Fruit fly (Drosophila melanogaster) whole organism, embryonic: ENCODE measurements around the gene pps.

Experiments
- Abd-B ChIP-seq: fragments of 200-800 bp; sonication (Bioruptor generic); optimal IDR thresholded peaks from 2 replicates; lab custom pipeline; 2018; ENCODE audit warnings: missing biosample characterization, mild to moderate bottlenecking, missing genetic modification characterization, moderate library complexity
- BEAF-32 ChIP-seq: fragments of 200-800 bp; sonication (Bioruptor generic); optimal IDR thresholded peaks from 3 replicates; lab custom pipeline; 2017; ENCODE audit warnings: missing biosample characterization, missing genetic modification characterization, mild to moderate bottlenecking, moderate library complexity, missing genetic modification reagents
- Bteb2 ChIP-seq: fragments of 200-800 bp; sonication (Bioruptor generic); optimal IDR thresholded peaks from 2 replicates; lab custom pipeline; 2016; ENCODE audit warnings: missing biosample characterization, missing genetic modification characterization
- CG12299 ChIP-seq: fragments of 200-800 bp; sonication (Bioruptor generic); optimal IDR thresholded peaks from 2 replicates; lab custom pipeline; 2018; ENCODE audit warnings: missing biosample characterization, mild to moderate bottlenecking, missing genetic modification characterization
- CG12391 ChIP-seq: fragments of 200-800 bp; sonication (Bioruptor generic); optimal IDR thresholded peaks from 3 replicates; lab custom pipeline; 2018; ENCODE audit warnings: missing biosample characterization, mild to moderate bottlenecking, missing genetic modification characterization, moderate library complexity
- CG12659 ChIP-seq: fragments of 200-800 bp; sonication (Bioruptor generic); optimal IDR thresholded peaks from 3 replicates; lab custom pipeline; 2017; ENCODE audit warnings: mild to moderate bottlenecking, missing biosample characterization, missing genetic modification reagents, missing genetic modification characterization
- CG13287 ChIP-seq: fragments of 200-800 bp; sonication (Bioruptor generic); IDR thresholded peaks from 2 replicates; pipeline ENCODE4 v1.3.6; 2022; ENCODE audit warnings: missing biosample characterization, missing genetic modification characterization; ENCODE audit not compliant: partially characterized antibody
- CG13624 ChIP-seq: fragments of 200-800 bp; sonication (Bioruptor generic); optimal IDR thresholded peaks from 2 replicates; lab custom pipeline; 2016; ENCODE audit warnings: missing biosample characterization, missing genetic modification characterization
- CG14014 ChIP-seq: fragments of 200-800 bp; sonication (Bioruptor generic); IDR thresholded peaks from 2 replicates; pipeline ENCODE4 v1.3.6; 2022; ENCODE audit warnings: missing biosample characterization, missing genetic modification characterization
- CG15479 ChIP-seq: fragments of 200-800 bp; sonication (Bioruptor generic); optimal IDR thresholded peaks from 3 replicates; lab custom pipeline; 2019; ENCODE audit warnings: missing biosample characterization, mild to moderate bottlenecking, missing genetic modification characterization, moderate library complexity
- CG15514 ChIP-seq: fragments of 200-800 bp; sonication (Bioruptor generic); optimal IDR thresholded peaks from 3 replicates; lab custom pipeline; 2017; ENCODE audit warnings: missing biosample characterization, missing genetic modification characterization, mild to moderate bottlenecking, moderate library complexity, missing genetic modification reagents
- CG15601 ChIP-seq: fragments of 200-800 bp; sonication (Bioruptor generic); optimal IDR thresholded peaks from 3 replicates; lab custom pipeline; 2019; ENCODE audit warnings: missing biosample characterization, mild to moderate bottlenecking, missing genetic modification characterization, moderate library complexity
- CG17829 ChIP-seq: fragments of 200-800 bp; optimal IDR thresholded peaks from 2 replicates; lab custom pipeline; 2019; ENCODE audit warnings: missing biosample characterization, mild to moderate bottlenecking, missing genetic modification characterization, moderate library complexity
- CG30020 ChIP-seq: fragments of 200-800 bp; optimal IDR thresholded peaks from 2 replicates; lab custom pipeline; 2019; ENCODE audit warnings: missing biosample characterization, mild to moderate bottlenecking, missing genetic modification characterization, moderate library complexity
- CG30403 ChIP-seq: fragments of 200-800 bp; sonication (Bioruptor generic); optimal IDR thresholded peaks from 3 replicates; lab custom pipeline; 2016; ENCODE audit warnings: missing biosample characterization, missing genetic modification characterization
- CG30431 ChIP-seq: fragments of 200-800 bp; sonication (Bioruptor generic); optimal IDR thresholded peaks from 2 replicates; lab custom pipeline; 2017; ENCODE audit warnings: missing biosample characterization, missing genetic modification characterization
- CG42726 ChIP-seq: fragments of 200-800 bp; sonication (Bioruptor generic); IDR thresholded peaks from 2 replicates; pipeline ENCODE4 v1.3.6; 2022; ENCODE audit warnings: missing biosample characterization, missing genetic modification characterization; ENCODE audit not compliant: partially characterized antibody
- CG4328 ChIP-seq: fragments of 200-800 bp; sonication (Bioruptor generic); optimal IDR thresholded peaks from 3 replicates; lab custom pipeline; 2017; ENCODE audit warnings: missing biosample characterization, missing genetic modification reagents, missing genetic modification characterization
- CG4617 ChIP-seq: fragments of 200-800 bp; sonication (Bioruptor generic); optimal IDR thresholded peaks from 3 replicates; lab custom pipeline; 2016; ENCODE audit warnings: missing biosample characterization, missing genetic modification characterization, borderline replicate concordance
- CG4854 ChIP-seq: fragments of 200-800 bp; sonication (Bioruptor generic); optimal IDR thresholded peaks from 2 replicates; lab custom pipeline; 2016; ENCODE audit warnings: missing biosample characterization, missing genetic modification characterization, inconsistent platforms
- CG6765 ChIP-seq: fragments of 200-800 bp; sonication (Bioruptor generic); optimal IDR thresholded peaks from 3 replicates; lab custom pipeline; 2017; ENCODE audit warnings: missing biosample characterization, mild to moderate bottlenecking, missing genetic modification characterization
- CG7987 ChIP-seq: fragments of 200-800 bp; sonication (Bioruptor generic); optimal IDR thresholded peaks from 2 replicates; lab custom pipeline; 2018; ENCODE audit warnings: missing biosample characterization, mild to moderate bottlenecking, missing genetic modification characterization, moderate library complexity
- CG9932 ChIP-seq: fragments of 200-800 bp; sonication (Bioruptor generic); IDR thresholded peaks from 2 replicates; pipeline ENCODE4 v1.3.6; 2022; ENCODE audit warnings: missing biosample characterization, missing genetic modification characterization
- Dbx ChIP-seq: fragments of 200-800 bp; sonication (Bioruptor generic); IDR thresholded peaks from 3 replicates; pipeline ENCODE4 v1.3.6; 2022; ENCODE audit warnings: missing biosample characterization, missing genetic modification characterization
- Dp ChIP-seq: fragments of 200-800 bp; sonication (Bioruptor generic); optimal IDR thresholded peaks from 2 replicates; lab custom pipeline; 2018; ENCODE audit warnings: missing biosample characterization, mild to moderate bottlenecking, missing genetic modification characterization, moderate library complexity
- MBD-R2 ChIP-seq: fragments of 200-800 bp; sonication (Bioruptor generic); IDR thresholded peaks from 2 replicates; pipeline ENCODE4 v1.3.6; 2022; ENCODE audit warnings: missing biosample characterization, missing genetic modification characterization
- MESR4 ChIP-seq: fragments of 200-800 bp; sonication (Bioruptor generic); optimal IDR thresholded peaks from 2 replicates; lab custom pipeline; 2018; ENCODE audit warnings: missing biosample characterization, mild to moderate bottlenecking, missing genetic modification characterization, moderate library complexity
- Med ChIP-seq: fragments of 200-800 bp; sonication (Bioruptor generic); peaks from one replicate; lab custom pipeline; 2016; ENCODE audit warnings: missing biosample characterization, missing genetic modification characterization, mild to moderate bottlenecking, inconsistent platforms, moderate library complexity
- Nf-YC ChIP-seq: fragments of 200-800 bp; optimal IDR thresholded peaks from 3 replicates; lab custom pipeline; 2019; ENCODE audit warnings: missing biosample characterization, mild to moderate bottlenecking, missing genetic modification characterization, moderate library complexity
- Poxn ChIP-seq: fragments of 200-800 bp; sonication (Bioruptor generic); IDR thresholded peaks from 2 replicates; pipeline ENCODE4 v1.3.6; 2022; ENCODE audit warnings: missing biosample characterization, missing genetic modification characterization
- Sox102F ChIP-seq: fragments of 200-800 bp; sonication (Bioruptor generic); optimal IDR thresholded peaks from 2 replicates; lab custom pipeline; 2018; ENCODE audit warnings: missing biosample characterization, mild to moderate bottlenecking, missing genetic modification characterization, moderate library complexity
- Sry-β ChIP-seq: fragments of 200-800 bp; sonication (Bioruptor generic); optimal IDR thresholded peaks from 2 replicates; lab custom pipeline; 2018; ENCODE audit warnings: missing biosample characterization, mild to moderate bottlenecking, missing genetic modification characterization, moderate library complexity
- cwo ChIP-seq: fragments of 200-800 bp; sonication (Bioruptor generic); optimal IDR thresholded peaks from 3 replicates; lab custom pipeline; 2017; ENCODE audit warnings: missing biosample characterization, missing genetic modification characterization, mild to moderate bottlenecking, moderate library complexity, missing genetic modification reagents
- eyg ChIP-seq: fragments of 200-800 bp; sonication (Bioruptor generic); optimal IDR thresholded peaks from 3 replicates; lab custom pipeline; 2016; ENCODE audit warnings: missing biosample characterization, missing genetic modification characterization
- hbn ChIP-seq: fragments of 200-800 bp; sonication (Bioruptor generic); IDR thresholded peaks from 2 replicates; pipeline ENCODE4 v1.3.6; 2022; ENCODE audit warnings: missing biosample characterization, missing genetic modification characterization; ENCODE audit not compliant: partially characterized antibody
- insv ChIP-seq, 2 experiments: fragments of 200-800 bp; sonication (Bioruptor generic); optimal IDR thresholded peaks; 3 replicates each; lab custom pipeline; 2016 to 2018; ENCODE audit warnings: missing biosample characterization in 2 of 2, missing genetic modification characterization in 2 of 2
- kah ChIP-seq: fragments of 200-800 bp; sonication (Bioruptor generic); optimal IDR thresholded peaks from 2 replicates; lab custom pipeline; 2018; ENCODE audit warnings: missing biosample characterization, mild to moderate bottlenecking, missing genetic modification characterization
- lmd ChIP-seq: fragments of 200-800 bp; sonication (Bioruptor generic); IDR thresholded peaks from 2 replicates; pipeline ENCODE4 v1.3.6; 2022; ENCODE audit warnings: missing biosample characterization, missing genetic modification characterization
- mld ChIP-seq: fragments of 200-800 bp; sonication (Bioruptor generic); IDR thresholded peaks from 3 replicates; pipeline ENCODE4 v1.3.6; 2022; ENCODE audit warnings: missing biosample characterization, missing genetic modification characterization; ENCODE audit not compliant: partially characterized antibody
- nau ChIP-seq: fragments of 200-800 bp; sonication (Bioruptor generic); optimal IDR thresholded peaks from 3 replicates; lab custom pipeline; 2017; ENCODE audit warnings: missing biosample characterization, mild to moderate bottlenecking, missing genetic modification characterization, missing genetic modification reagents
- nerfin-1 ChIP-seq: fragments of 200-800 bp; sonication (Bioruptor generic); optimal IDR thresholded peaks from 3 replicates; lab custom pipeline; 2019; ENCODE audit warnings: missing biosample characterization, mild to moderate bottlenecking, missing genetic modification characterization, moderate library complexity
- nmo ChIP-seq: fragments of 200-800 bp; sonication (Bioruptor generic); optimal IDR thresholded peaks from 2 replicates; lab custom pipeline; 2018; ENCODE audit warnings: missing biosample characterization, mild to moderate bottlenecking, missing genetic modification characterization, moderate library complexity
- ssp ChIP-seq: fragments of 200-800 bp; sonication (Bioruptor generic); IDR thresholded peaks from 2 replicates; pipeline ENCODE4 v1.3.6; 2022; ENCODE audit warnings: missing biosample characterization, missing genetic modification characterization
- stwl ChIP-seq: fragments of 200-800 bp; sonication (Bioruptor generic); optimal IDR thresholded peaks from 3 replicates; lab custom pipeline; 2018; ENCODE audit warnings: missing biosample characterization, mild to moderate bottlenecking, missing genetic modification characterization, moderate library complexity
- trem ChIP-seq: fragments of 200-800 bp; optimal IDR thresholded peaks from 3 replicates; lab custom pipeline; 2019; ENCODE audit warnings: missing biosample characterization, mild to moderate bottlenecking, missing genetic modification characterization, moderate library complexity
- unc-4 ChIP-seq: fragments of 200-800 bp; sonication (Bioruptor generic); IDR thresholded peaks from 2 replicates; pipeline ENCODE4 v1.3.6; 2022; ENCODE audit warnings: missing biosample characterization, missing genetic modification characterization; ENCODE audit not compliant: partially characterized antibody
- vnd ChIP-seq: fragments of 200-800 bp; sonication (Bioruptor generic); IDR thresholded peaks from 3 replicates; pipeline ENCODE4 v1.3.6; 2022; ENCODE audit warnings: missing biosample characterization, missing genetic modification characterization; ENCODE audit not compliant: partially characterized antibody

The pps gene

DNA sequence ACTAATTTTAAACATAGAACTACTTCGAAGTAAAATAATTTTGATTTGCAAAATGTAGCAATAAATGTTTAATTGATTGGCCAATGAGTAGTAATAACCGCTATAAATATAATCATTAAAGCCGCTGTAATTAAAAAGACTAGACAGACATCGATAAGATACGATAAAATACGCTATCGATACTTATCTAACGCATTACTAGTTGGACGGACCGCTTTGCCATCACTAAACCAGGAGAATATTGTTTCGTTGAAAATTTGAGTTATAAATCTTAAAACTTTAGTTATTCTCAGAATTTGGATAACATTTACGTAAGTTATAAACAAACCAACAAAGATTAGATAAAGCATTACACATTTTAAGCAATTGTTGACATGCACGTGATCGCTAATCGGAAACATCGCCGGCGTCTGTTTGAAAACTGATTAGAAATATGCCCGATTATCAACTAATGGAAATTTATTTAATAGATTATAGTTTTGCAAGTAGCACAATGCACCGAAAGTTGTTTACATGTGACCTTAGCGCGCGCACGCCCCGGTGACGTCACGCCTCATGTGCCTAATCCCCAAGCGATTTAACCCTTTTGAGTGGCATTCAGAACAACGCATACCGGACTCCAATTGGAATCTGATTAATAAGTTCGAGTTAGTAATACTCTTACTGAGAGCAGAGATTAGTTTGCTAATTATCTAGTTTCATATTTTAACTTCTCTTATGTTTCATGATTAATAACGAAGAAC, 25.9 kb downstream of the pps start, which contains the start of gene Desat1 (continued):
- TF ChIP-seq CG4328 (no peak), kah (GFP tag; lab: Kevin White, UChicago) (no peak), unc-4 (GFP tag; lab: Robert Waterston, UW) (peak; percentile 93), nau (GFP tag; lab: Kevin White, UChicago) (no peak), Poxn (GFP tag; lab: Robert Waterston, UW) (no peak), Dp (GFP tag; lab: Kevin White, UChicago) (peak; percentile 58), insv (GFP tag; optimal IDR thresholded peaks at IDR 0.05; lab: Kevin White, UChicago) (peak; percentile 86 to 97), BEAF-32 (GFP tag; lab: Kevin White, UChicago) (peak; percentile 88), stwl (peak; percentile 86), CG13287 (peak; percentile 94), CG30020 (tag; lab: Kevin White, UChicago) (peak; percentile 32), Sox102F (no peak), CG14014 (GFP tag; lab: Robert Waterston, UW) (no peak), ssp (GFP tag; lab: Robert Waterston, UW) (no peak), vnd (peak; percentile 90), CG15601 (tag; lab: Kevin White, UChicago) (no peak), CG15514 (GFP tag; lab: Kevin White, UChicago) (peak; percentile 41), CG30431 (GFP tag; lab: Kevin White, UChicago) (no peak), CG12299 (tag; lab: Kevin White, UChicago) (no peak), Nf-YC (tag; lab: Kevin White, UChicago) (no peak), Sry-β (GFP tag; lab: Kevin White, UChicago) (peak; percentile 55), Bteb2 (GFP tag; lab: Kevin White, UChicago) (no peak), CG15479 (GFP tag; lab: Kevin White, UChicago) (no peak), CG17829 (tag; lab: Kevin White, UChicago) (peak; percentile 15), eyg (GFP tag; lab: Kevin White, UChicago) (no peak), Dbx (no peak), CG9932 (GFP tag; lab: Robert Waterston, UW) (peak; percentile 20; the same call in 1 of the 2 replicates), CG42726 (GFP tag; lab: Robert Waterston, UW) (peak; percentile 58; the same call in 1 of the 2 replicates), CG12391 (tag; lab: Kevin White, UChicago) (peak; percentile 20), MBD-R2 (GFP tag; lab: Robert Waterston, UW) (peak; percentile 54), CG12659 (GFP tag; lab: Kevin White, UChicago) (peak; percentile 23), MESR4 (GFP tag; lab: Kevin White, UChicago) (peak; percentile 40), CG4617 (peak; percentile 49), CG4854 (GFP tag; lab: Kevin White, UChicago) (no peak), hbn (GFP tag; lab: Robert Waterston, UW) (peak; percentile 89), mld (GFP tag; lab: Robert Waterston, UW) (peak; percentile 72), CG6765 (GFP tag; lab: Kevin White, UChicago) (peak; percentile 14), CG30403 (peak; percentile 8), trem (tag; lab: Kevin White, UChicago) (peak; percentile 79), lmd (GFP tag; lab: Robert Waterston, UW) (no peak), cwo (GFP tag; lab: Kevin White, UChicago) (peak; percentile 80), nmo (GFP tag; lab: Kevin White, UChicago) (peak; percentile 22), CG7987 (GFP tag; lab: Kevin White, UChicago) (peak; percentile 80), Med (peak; percentile 72), nerfin-1 (tag; lab: Kevin White, UChicago) (peak; percentile 19), Abd-B (GFP tag; lab: Kevin White, UChicago) (peak; percentile 41), CG13624 (peak; percentile 29)
